Worm (Caenorhabditis elegans): Measurements from ENCODE around the gene srg-57.

srg-57 gene

DNA sequence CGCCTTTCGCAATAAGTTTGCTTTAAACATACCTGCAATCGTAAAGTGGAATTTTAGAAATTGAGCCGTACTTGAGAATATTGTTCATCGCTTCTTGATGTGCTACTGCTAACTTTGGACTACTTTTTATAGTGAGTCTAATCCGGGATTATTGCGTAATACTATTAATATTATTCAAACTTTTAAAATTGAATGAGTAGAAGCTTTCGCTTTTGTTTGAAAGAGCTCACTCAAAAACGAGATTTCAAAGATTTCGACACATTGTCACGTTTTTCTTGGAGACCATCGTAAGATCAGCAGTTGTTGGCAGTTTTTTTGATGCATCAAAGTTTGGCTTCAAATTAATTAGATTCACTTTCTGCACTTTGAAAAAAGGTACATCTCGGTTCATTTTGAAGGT, 20.7 kb downstream of the srg-57 start, which contains the start of gene srt-28:
TSS of gene srt-28 (minus strand) at position 101 of the 400 bp plus-strand sequence.
- TF ChIP-seq nhr-19 (GFP tag; conservative IDR thresholded peaks at IDR 0.05): no peak
- no peak for TF ChIP-seq efl-1 (optimal IDR thresholded peaks at IDR 0.05)
- no peak for TF ChIP-seq efl-1 (GFP tag; optimal IDR thresholded peaks at IDR 0.05 in 1 of 2)
- TF ChIP-seq pax-3 (tag; optimal IDR thresholded peaks at IDR 0.05): peak; percentile 18

DNA sequence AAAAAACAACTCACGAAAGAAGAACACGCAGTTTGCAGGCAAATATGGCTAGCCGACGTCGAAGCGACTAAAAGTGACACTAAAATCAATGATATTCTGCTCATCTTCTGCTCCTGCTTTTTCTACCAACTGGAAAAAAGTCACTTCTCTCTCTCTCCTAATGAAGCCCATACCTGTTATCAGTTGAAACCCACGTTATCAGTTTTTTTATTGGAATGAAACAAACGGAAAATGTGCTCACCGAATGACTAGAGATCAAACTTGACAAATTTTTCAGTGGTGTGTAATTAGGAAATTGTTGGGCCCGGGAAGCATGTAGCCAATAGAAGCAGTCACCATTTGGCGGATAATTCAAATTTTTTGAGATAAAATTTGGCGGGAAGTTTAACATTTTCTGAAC, 22.8 kb downstream of the srg-57 start, which contains the start of gene C24B9.3:
TSS of gene C24B9.3 (minus strand) at position 171 of the 400 bp plus-strand sequence.
- TF ChIP-seq hpl-2 (GFP tag; optimal IDR thresholded peaks at IDR 0.05) (no peak), nhr-19 (GFP tag; conservative IDR thresholded peaks at IDR 0.05) (no peak), elt-2 (tag; optimal IDR thresholded peaks at IDR 0.05) (peak; percentile 63), jun-1 (tag; optimal IDR thresholded peaks at IDR 0.05) (no peak), nhr-28 (tag; optimal IDR thresholded peaks at IDR 0.05) (no peak), nhr-84 (tag; optimal IDR thresholded peaks at IDR 0.05) (no peak), lin-35 (GFP tag; optimal IDR thresholded peaks at IDR 0.05) (peak in 1 of 2 experiments; percentile 11)

- TF ChIP-seq lin-15B (tag; optimal IDR thresholded peaks at IDR 0.05) (no peak), irx-1 (tag; optimal IDR thresholded peaks at IDR 0.05) (no peak), nhr-47 (tag; optimal IDR thresholded peaks at IDR 0.05) (no peak)
These were observed 24.1 kb downstream of the srg-57 start for ce11 chrV:2710192-2710591.

ce11 chrV:2706379-2706778, 27.9 kb downstream of the srg-57 start:
- no peak for TF ChIP-seq mef-2 (tag; optimal IDR thresholded peaks at IDR 0.05)
- TF ChIP-seq aha-1 (tag; optimal IDR thresholded peaks at IDR 0.05): no peak
- TF ChIP-seq lin-14 (GFP tag; optimal IDR thresholded peaks at IDR 0.05): no peak
- TF ChIP-seq efl-1 (optimal IDR thresholded peaks at IDR 0.05): no peak
- peak in 1 of 2 experiments; percentile 71 for TF ChIP-seq efl-1 (GFP tag; optimal IDR thresholded peaks at IDR 0.05 in 1 of 2)
- TF ChIP-seq zag-1 (tag; optimal IDR thresholded peaks at IDR 0.05): no peak
- no peak for TF ChIP-seq nhr-19 (GFP tag; conservative IDR thresholded peaks at IDR 0.05)
- no peak for TF ChIP-seq fkh-4 (tag; optimal IDR thresholded peaks at IDR 0.05; ENCODE audit: borderline replicate concordance)

DNA sequence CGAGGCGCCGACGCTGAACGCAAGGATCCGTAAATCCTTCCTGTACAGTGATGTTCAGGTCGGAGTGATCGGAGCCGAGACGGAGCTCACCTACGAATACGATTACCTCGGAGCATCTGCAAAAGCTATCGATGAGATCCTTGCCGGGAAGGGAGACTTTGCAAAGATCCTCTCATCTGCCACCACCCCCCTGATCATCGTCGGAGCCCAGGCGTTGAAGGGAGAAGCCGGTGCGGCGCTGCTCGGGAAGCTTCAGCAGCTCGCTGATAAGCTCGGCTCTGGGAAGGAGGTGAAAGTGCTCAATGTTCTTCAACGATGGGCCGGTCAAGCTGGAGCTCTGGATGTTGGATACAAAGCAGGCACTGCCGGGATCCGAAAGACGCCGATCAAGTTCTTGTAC, 31.0 kb downstream of the srg-57 start:
- TF ChIP-seq C16A3.4 (tag; optimal IDR thresholded peaks at IDR 0.05): no peak
- no peak for TF ChIP-seq zip-4 (GFP tag; optimal IDR thresholded peaks at IDR 0.05)
- no peak for TF ChIP-seq nhr-12 (tag; optimal IDR thresholded peaks at IDR 0.05)
- no peak for TF ChIP-seq F16B12.6 (tag; optimal IDR thresholded peaks at IDR 0.05)
- TF ChIP-seq aly-2 (tag; optimal IDR thresholded peaks at IDR 0.05): no peak
- no peak for TF ChIP-seq swsn-7 (tag; optimal IDR thresholded peaks at IDR 0.05)
- no peak for TF ChIP-seq lin-35 (GFP tag; optimal IDR thresholded peaks at IDR 0.05)
- no peak for TF ChIP-seq mdl-1 (tag; optimal IDR thresholded peaks at IDR 0.05)
- TF ChIP-seq fkh-10 (GFP tag; optimal IDR thresholded peaks at IDR 0.05): no peak
- no peak for TF ChIP-seq hpl-2 (GFP tag; optimal IDR thresholded peaks at IDR 0.05)
- TF ChIP-seq nhr-237 (tag; optimal IDR thresholded peaks at IDR 0.05): no peak
- TF ChIP-seq tlp-1 (tag; optimal IDR thresholded peaks at IDR 0.05): no peak
- no peak for TF ChIP-seq unc-130 (tag; optimal IDR thresholded peaks at IDR 0.05)
- TF ChIP-seq ama-1 (optimal IDR thresholded peaks at IDR 0.05): no peak
- TF ChIP-seq ets-5 (GFP tag; IDR thresholded peaks at IDR 0.05): no peak
- no peak for TF ChIP-seq fkh-4 (tag; optimal IDR thresholded peaks at IDR 0.05; ENCODE audit: borderline replicate concordance)
- TF ChIP-seq nhr-19 (GFP tag; conservative IDR thresholded peaks at IDR 0.05): no peak
- no peak for TF ChIP-seq snpc-4 (tag; optimal IDR thresholded peaks at IDR 0.05)
- TF ChIP-seq hlh-17 (GFP tag; optimal IDR thresholded peaks at IDR 0.05; ENCODE audit: borderline replicate concordance): no peak
- TF ChIP-seq rnt-1 (tag; optimal IDR thresholded peaks at IDR 0.05): no peak

DNA sequence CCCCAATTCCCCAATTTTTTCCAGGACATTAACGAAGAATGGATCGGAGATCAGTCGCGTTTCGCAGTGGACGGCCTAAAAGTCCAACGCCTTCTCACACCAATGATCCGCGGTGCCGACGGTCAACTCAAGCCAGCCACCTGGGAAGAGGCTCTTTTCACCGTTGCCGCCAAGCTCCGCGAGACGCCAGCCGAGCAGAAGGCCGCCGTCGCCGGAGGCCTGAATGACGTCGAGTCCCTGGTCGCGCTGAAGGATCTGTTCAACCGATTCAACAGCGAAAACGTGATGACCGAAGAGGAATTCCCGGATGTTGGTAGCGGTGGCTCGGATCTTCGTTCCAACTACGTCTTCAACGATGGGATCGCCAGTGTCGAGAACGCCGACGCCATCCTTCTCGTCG, 31.4 kb downstream of the srg-57 start:
- no peak for TF ChIP-seq sup-37 (GFP tag; optimal IDR thresholded peaks at IDR 0.05)
- TF ChIP-seq ceh-8 (GFP tag; optimal IDR thresholded peaks at IDR 0.05): no peak
- TF ChIP-seq lir-3 (tag; optimal IDR thresholded peaks at IDR 0.05; ENCODE audit: poor library complexity): no peak
- no peak for TF ChIP-seq C04F5.9 (tag; optimal IDR thresholded peaks at IDR 0.05)
- TF ChIP-seq nhr-76 (tag; optimal IDR thresholded peaks at IDR 0.05): no peak
- TF ChIP-seq lin-15B (tag; optimal IDR thresholded peaks at IDR 0.05): no peak
